Fruit fly (Drosophila melanogaster): Measurements from ENCODE around the gene Smn.

The Smn gene

DNA sequence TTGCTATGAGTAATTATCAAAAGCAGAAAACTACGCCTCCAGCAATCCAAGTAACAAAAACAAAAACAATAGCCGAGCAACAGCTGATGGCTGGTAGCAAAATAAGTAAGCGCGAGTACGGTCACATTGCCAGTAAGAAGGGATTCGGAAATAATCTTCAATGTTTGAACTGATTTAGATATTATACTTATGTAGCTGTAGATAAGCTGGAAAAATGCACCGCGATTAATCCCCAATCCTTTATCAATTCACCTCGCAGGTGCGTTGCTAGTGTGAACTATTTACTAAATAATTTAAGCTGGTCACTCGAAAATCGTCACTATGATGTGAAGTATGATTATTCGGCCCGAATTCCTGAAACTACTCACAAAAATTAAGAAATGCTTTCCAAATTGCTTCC lies 5.6 kb upstream of the Smn start, which contains the start of the genes Syx8 and CG32163 (continued):
- TF ChIP-seq YL-1 (GFP tag; optimal IDR thresholded peaks at IDR 0.05), result peak; percentile 49
- no peak for TF ChIP-seq D (optimal IDR thresholded peaks at IDR 0.05)
- no peak for TF ChIP-seq D (GFP tag; optimal IDR thresholded peaks at IDR 0.05)
- no peak for TF ChIP-seq NC2β (GFP tag; optimal IDR thresholded peaks at IDR 0.05)
- TF ChIP-seq ftz-f1 (GFP tag; optimal IDR thresholded peaks at IDR 0.05), result no peak
- peak; percentile 52 for TF ChIP-seq Sin3A (optimal IDR thresholded peaks at IDR 0.05)
- TF ChIP-seq CG1233 (GFP tag; optimal IDR thresholded peaks at IDR 0.05), result no peak
- TF ChIP-seq CG11560 (tag; IDR thresholded peaks at IDR 0.05), result no peak
- no peak for TF ChIP-seq Hr51 (GFP tag; optimal IDR thresholded peaks at IDR 0.05)
- TF ChIP-seq CG33557 (GFP tag; optimal IDR thresholded peaks at IDR 0.05), result no peak
- TF ChIP-seq Dfd (GFP tag; optimal IDR thresholded peaks at IDR 0.05), result no peak
- TF ChIP-seq bsh (GFP tag; optimal IDR thresholded peaks at IDR 0.05), result no peak
- TF ChIP-seq Camta (GFP tag; optimal IDR thresholded peaks at IDR 0.05), result no peak
- no peak for TF ChIP-seq CG15696 (tag; optimal IDR thresholded peaks at IDR 0.05)
- no peak for TF ChIP-seq CG4707 (GFP tag; optimal IDR thresholded peaks at IDR 0.05)
- TF ChIP-seq CG10543 (GFP tag; optimal IDR thresholded peaks at IDR 0.05), result no peak
- no peak for TF ChIP-seq en (GFP tag; optimal IDR thresholded peaks at IDR 0.05)
- TF ChIP-seq ken (GFP tag; IDR thresholded peaks at IDR 0.05), result no peak
- no peak for TF ChIP-seq Tbp (GFP tag; optimal IDR thresholded peaks at IDR 0.05)
- no peak for TF ChIP-seq CG7745 (tag; optimal IDR thresholded peaks at IDR 0.05)
- no peak for TF ChIP-seq cad (GFP tag; optimal IDR thresholded peaks at IDR 0.05)
- no peak for TF ChIP-seq MTF-1 (GFP tag; optimal IDR thresholded peaks at IDR 0.05; ENCODE audit: borderline replicate concordance)
- peak; percentile 36 for TF ChIP-seq Sry-δ (GFP tag; optimal IDR thresholded peaks at IDR 0.05)
- TF ChIP-seq nerfin-1 (tag; optimal IDR thresholded peaks at IDR 0.05), result peak; percentile 9
- TF ChIP-seq scrt (GFP tag; optimal IDR thresholded peaks at IDR 0.05), result no peak
- TF ChIP-seq abd-A (tag; optimal IDR thresholded peaks at IDR 0.05), result no peak
- no peak for TF ChIP-seq Dll (GFP tag; IDR thresholded peaks at IDR 0.05; ENCODE audit: partially characterized antibody)
- no peak for TF ChIP-seq CG33213 (GFP tag; optimal IDR thresholded peaks at IDR 0.05)
- no peak for TF ChIP-seq zfh1 (GFP tag; IDR thresholded peaks at IDR 0.05)
- TF ChIP-seq Oli (tag; optimal IDR thresholded peaks at IDR 0.05), result no peak
- no peak for TF ChIP-seq wek (GFP tag; optimal IDR thresholded peaks at IDR 0.05)
- TF ChIP-seq hbn (GFP tag; IDR thresholded peaks at IDR 0.05; ENCODE audit: partially characterized antibody), result no peak
- no peak for TF ChIP-seq Rx (GFP tag; IDR thresholded peaks at IDR 0.05)
- no peak for TF ChIP-seq HHEX (GFP tag; optimal IDR thresholded peaks at IDR 0.05)
- TF ChIP-seq pb (GFP tag; optimal IDR thresholded peaks at IDR 0.05), result no peak
- TF ChIP-seq kni (GFP tag; optimal IDR thresholded peaks at IDR 0.05), result no peak
- no peak for TF ChIP-seq CG17829 (tag; optimal IDR thresholded peaks at IDR 0.05)
- no peak for TF ChIP-seq HLH3B (GFP tag; IDR thresholded peaks at IDR 0.05)
- no peak for TF ChIP-seq sens-2 (GFP tag; IDR thresholded peaks at IDR 0.05)
- no peak for TF ChIP-seq knrl (GFP tag; IDR thresholded peaks at IDR 0.05; ENCODE audit: partially characterized antibody)
- no peak for TF ChIP-seq CG8944 (GFP tag; optimal IDR thresholded peaks at IDR 0.05)
- TF ChIP-seq gce (GFP tag; IDR thresholded peaks at IDR 0.05), result no peak
- no peak for TF ChIP-seq CoRest (tag; optimal IDR thresholded peaks at IDR 0.05)
- TF ChIP-seq CG4328 (GFP tag; optimal IDR thresholded peaks at IDR 0.05), result no peak
- no peak for TF ChIP-seq CG14441 (GFP tag; IDR thresholded peaks at IDR 0.05)
- TF ChIP-seq CG2712 (tag; optimal IDR thresholded peaks at IDR 0.05), result peak; percentile 22
- TF ChIP-seq Asciz (GFP tag; optimal IDR thresholded peaks at IDR 0.05), result no peak
- TF ChIP-seq sd (tag; optimal IDR thresholded peaks at IDR 0.05), result peak; percentile 62
- TF ChIP-seq CG2199 (GFP tag; IDR thresholded peaks at IDR 0.05), result no peak
- TF ChIP-seq CG13123 (GFP tag; optimal IDR thresholded peaks at IDR 0.05), result no peak
- no peak for TF ChIP-seq Drgx (GFP tag; IDR thresholded peaks at IDR 0.05)
- TF ChIP-seq CG18011 (GFP tag; optimal IDR thresholded peaks at IDR 0.05), result no peak

Data from whole organism, embryonic.